Worm (Caenorhabditis elegans) whole organism, L2 larva: Measurements from ENCODE around the gene pri-1.

Source experiments
- alr-1 ChIP-seq: fragments of 150-350 bp; optimal IDR thresholded peaks from 2 replicates; lab custom pipeline; 2014; ENCODE audit warnings: missing biosample characterization, missing genetic modification characterization
- lin-39 ChIP-seq: fragments of 150-350 bp; optimal IDR thresholded peaks from 2 replicates; lab custom pipeline; 2014; ENCODE audit warnings: missing biosample characterization, missing genetic modification reagents, missing genetic modification characterization
- nhr-11 ChIP-seq: fragments of 150-350 bp; optimal IDR thresholded peaks from 2 replicates; lab custom pipeline; 2014; ENCODE audit warnings: missing biosample characterization, missing genetic modification characterization
- nhr-6 ChIP-seq: fragments of 150-350 bp; optimal IDR thresholded peaks from 2 replicates; lab custom pipeline; 2014; ENCODE audit warnings: missing biosample characterization, missing genetic modification characterization

DNA sequence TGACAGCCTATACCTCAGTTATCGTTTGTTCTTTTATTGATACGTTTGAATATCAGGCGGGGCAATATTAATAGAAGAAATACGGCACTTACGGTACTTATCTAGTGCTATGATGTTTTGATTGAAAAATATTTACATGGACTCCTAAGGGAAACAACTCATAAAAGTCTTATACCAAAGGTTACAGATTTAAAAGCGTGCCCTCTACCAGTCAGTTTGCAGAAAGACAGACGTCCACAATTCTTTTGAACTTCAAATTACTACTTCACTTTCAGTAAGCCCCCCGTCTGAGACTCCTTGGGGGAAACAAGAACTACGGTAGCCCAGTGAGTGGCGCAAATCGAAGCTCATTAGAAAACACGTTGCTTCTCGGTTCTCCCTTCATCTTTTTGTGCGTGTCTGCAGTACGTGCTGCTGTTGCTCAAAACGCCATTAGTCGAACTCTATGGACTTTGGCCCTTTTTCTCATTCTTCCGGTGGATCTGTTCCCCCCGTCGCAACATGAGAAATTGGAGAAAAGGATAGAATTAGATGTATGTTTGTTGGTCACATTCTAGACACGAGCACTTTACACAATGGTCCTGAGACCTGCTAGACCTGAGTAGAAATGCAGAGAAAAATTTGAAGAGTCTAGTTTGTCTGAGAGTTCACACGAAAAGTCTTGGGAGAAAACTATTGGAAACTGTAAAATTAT lies 48.3 kb upstream of the pri-1 start:
- TF ChIP-seq nhr-6 (no peak), lin-39 (tag; lab: Kevin White, UChicago) (no peak), alr-1 (no peak), nhr-11 (no peak)
